Fruit fly (Drosophila melanogaster) whole organism, wandering third instar larva: Measurements from ENCODE around the gene beta-Spec.

Experiments
- CrebA ChIP-seq: fragments of 200-800 bp; sonication (Bioruptor generic); optimal IDR thresholded peaks from 2 replicates; lab custom pipeline; 2016; ENCODE audit warnings: missing biosample characterization, mild to moderate bottlenecking, missing genetic modification characterization, borderline replicate concordance
- Dfd ChIP-seq: fragments of >200 bp; optimal IDR thresholded peaks from 2 replicates; lab custom pipeline; 2017; ENCODE audit warnings: missing biosample characterization, missing genetic modification characterization
- Dif ChIP-seq: fragments of 200-275, 200-300 bp; sonication (Bioruptor generic); optimal IDR thresholded peaks from 2 replicates; lab custom pipeline; 2018; ENCODE audit warnings: missing biosample characterization, missing genetic modification characterization; ENCODE audit not compliant: partially characterized antibody
- Hr78 ChIP-seq: fragments of >200 bp; optimal IDR thresholded peaks from 2 replicates; lab custom pipeline; 2017; ENCODE audit warnings: missing biosample characterization, missing genetic modification characterization
- Jra ChIP-seq: sonication (Bioruptor generic); optimal IDR thresholded peaks from 2 replicates; lab custom pipeline; 2016; ENCODE audit warnings: missing biosample characterization, missing genetic modification characterization
- Myc ChIP-seq: fragments of >200 bp; optimal IDR thresholded peaks from 2 replicates; lab custom pipeline; 2017
- OdsH ChIP-seq: fragments of 200-800 bp; sonication (Bioruptor generic); optimal IDR thresholded peaks from 2 replicates; lab custom pipeline; 2016; ENCODE audit warnings: missing biosample characterization, mild to moderate bottlenecking, missing genetic modification characterization
- Vsx2 ChIP-seq: fragments of 200-300, 225-300 bp; sonication (Bioruptor generic); optimal IDR thresholded peaks from 2 replicates; lab custom pipeline; 2018; ENCODE audit warnings: missing biosample characterization, missing genetic modification characterization; ENCODE audit not compliant: partially characterized antibody
- pan ChIP-seq: fragments of >200 bp; optimal IDR thresholded peaks from 2 replicates; lab custom pipeline; 2017
- psq ChIP-seq: fragments of 200-800 bp; sonication (Bioruptor generic); optimal IDR thresholded peaks from 3 replicates; lab custom pipeline; 2017; ENCODE audit warnings: missing biosample characterization, mild to moderate bottlenecking, missing genetic modification characterization, moderate library complexity
- usp ChIP-seq: fragments of >200 bp; optimal IDR thresholded peaks from 2 replicates; lab custom pipeline; 2017; ENCODE audit warnings: missing biosample characterization, missing genetic modification characterization

DNA sequence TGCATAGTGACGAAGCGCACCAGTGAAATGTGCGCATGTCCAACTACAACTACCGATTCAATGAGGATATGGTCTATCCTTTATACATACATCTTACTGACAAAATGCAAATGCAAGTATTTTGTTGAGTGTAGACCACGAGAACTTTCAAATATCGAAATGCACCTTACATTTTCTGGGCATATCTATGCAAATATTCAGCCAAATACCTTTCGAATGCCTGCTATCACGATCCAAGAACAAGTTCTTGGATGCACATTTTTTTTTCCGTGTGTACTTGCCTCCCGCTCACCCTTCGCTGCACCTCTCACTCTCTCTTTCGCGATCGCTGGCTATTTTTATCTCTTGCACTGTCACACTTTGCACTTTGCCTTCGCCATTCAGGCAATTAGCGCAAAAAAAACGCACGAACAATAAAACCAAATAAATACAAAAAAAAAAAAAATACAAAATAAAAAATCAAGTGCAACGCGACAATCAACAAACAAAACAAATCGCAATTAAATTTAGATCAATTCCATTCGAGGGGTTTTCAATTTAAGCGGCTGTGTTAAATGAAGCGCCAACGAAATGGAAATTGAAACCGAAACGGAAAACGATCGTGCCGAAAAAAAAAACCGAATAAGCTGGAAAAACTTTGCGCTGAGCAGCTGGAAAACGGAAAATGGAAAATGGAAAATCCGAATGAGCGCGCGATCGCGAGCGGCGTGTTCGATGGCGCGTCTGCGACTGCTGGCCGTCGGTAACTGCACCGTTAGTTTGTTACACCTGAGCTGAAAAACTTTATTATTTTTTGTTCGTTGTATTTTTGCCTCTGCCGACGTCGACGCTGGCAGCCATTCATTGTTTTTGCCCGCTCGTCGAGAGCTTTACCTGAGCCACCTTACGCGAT is 37.1 kb downstream of the beta-Spec start:
- TF ChIP-seq pan (lab: Kevin White, UChicago): no peak
- TF ChIP-seq Myc (lab: Kevin White, UChicago): no peak
- TF ChIP-seq Hr78 (GFP tag; lab: Kevin White, UChicago): no peak
- no peak for TF ChIP-seq Vsx2 (GFP tag; lab: Kevin White, UChicago)
- TF ChIP-seq Dfd (GFP tag; lab: Kevin White, UChicago): no peak
- TF ChIP-seq OdsH (GFP tag; lab: Kevin White, UChicago): no peak
- no peak for TF ChIP-seq Jra
- no peak for TF ChIP-seq usp (GFP tag; lab: Kevin White, UChicago)
- no peak for TF ChIP-seq CrebA (GFP tag; lab: Kevin White, UChicago)
- no peak for TF ChIP-seq Dif (GFP tag; lab: Kevin White, UChicago)
- TF ChIP-seq psq (GFP tag; lab: Kevin White, UChicago): no peak
